Fruit fly (Drosophila melanogaster) whole organism, embryonic: ENCODE results near the gene CG31886.

Experiments used
- CG15479 ChIP-seq: fragments of 200-800 bp; sonication (Bioruptor generic); optimal IDR thresholded peaks from 3 replicates; lab custom pipeline; 2019; ENCODE audit warnings: missing biosample characterization, mild to moderate bottlenecking, missing genetic modification characterization, moderate library complexity
- CG2202 ChIP-seq: fragments of 200-800 bp; sonication (Bioruptor generic); optimal IDR thresholded peaks from 2 replicates; lab custom pipeline; 2018; ENCODE audit warnings: missing biosample characterization, mild to moderate bottlenecking, missing genetic modification characterization
- CG4820 ChIP-seq: fragments of 200-800 bp; sonication (Bioruptor generic); optimal IDR thresholded peaks from 3 replicates; lab custom pipeline; 2016; ENCODE audit warnings: missing biosample characterization, missing genetic modification characterization
- CG7786 ChIP-seq: fragments of 200-800 bp; sonication (Bioruptor generic); optimal IDR thresholded peaks from 2 replicates; lab custom pipeline; 2016; ENCODE audit warnings: missing biosample characterization, missing genetic modification characterization
- MESR4 ChIP-seq: fragments of 200-800 bp; sonication (Bioruptor generic); optimal IDR thresholded peaks from 2 replicates; lab custom pipeline; 2018; ENCODE audit warnings: missing biosample characterization, mild to moderate bottlenecking, missing genetic modification characterization, moderate library complexity
- NfI ChIP-seq: fragments of 200-800 bp; sonication (Bioruptor generic); optimal IDR thresholded peaks from 3 replicates; lab custom pipeline; 2018; ENCODE audit warnings: missing biosample characterization, mild to moderate bottlenecking, missing genetic modification characterization, moderate library complexity
- Tbp ChIP-seq: fragments of >200 bp; optimal IDR thresholded peaks from 2 replicates; lab custom pipeline; 2018; ENCODE audit warnings: missing biosample characterization, missing genetic modification characterization
- crc ChIP-seq: fragments of 200-800 bp; sonication (Bioruptor generic); optimal IDR thresholded peaks from 2 replicates; lab custom pipeline; 2016; ENCODE audit warnings: missing biosample characterization, missing genetic modification characterization
- dati ChIP-seq: fragments of 200-800 bp; sonication (Bioruptor generic); IDR thresholded peaks from 2 replicates; pipeline ENCODE4 v1.3.6; 2022; ENCODE audit warnings: missing biosample characterization, missing genetic modification characterization
- eyg ChIP-seq: fragments of 200-800 bp; sonication (Bioruptor generic); optimal IDR thresholded peaks from 3 replicates; lab custom pipeline; 2016; ENCODE audit warnings: missing biosample characterization, missing genetic modification characterization
- jumu ChIP-seq: fragments of 200-800 bp; sonication (Bioruptor generic); optimal IDR thresholded peaks from 3 replicates; lab custom pipeline; 2016; ENCODE audit warnings: missing biosample characterization, missing genetic modification characterization
- vnd ChIP-seq: fragments of 200-800 bp; sonication (Bioruptor generic); IDR thresholded peaks from 3 replicates; pipeline ENCODE4 v1.3.6; 2022; ENCODE audit warnings: missing biosample characterization, missing genetic modification characterization; ENCODE audit not compliant: partially characterized antibody

DNA sequence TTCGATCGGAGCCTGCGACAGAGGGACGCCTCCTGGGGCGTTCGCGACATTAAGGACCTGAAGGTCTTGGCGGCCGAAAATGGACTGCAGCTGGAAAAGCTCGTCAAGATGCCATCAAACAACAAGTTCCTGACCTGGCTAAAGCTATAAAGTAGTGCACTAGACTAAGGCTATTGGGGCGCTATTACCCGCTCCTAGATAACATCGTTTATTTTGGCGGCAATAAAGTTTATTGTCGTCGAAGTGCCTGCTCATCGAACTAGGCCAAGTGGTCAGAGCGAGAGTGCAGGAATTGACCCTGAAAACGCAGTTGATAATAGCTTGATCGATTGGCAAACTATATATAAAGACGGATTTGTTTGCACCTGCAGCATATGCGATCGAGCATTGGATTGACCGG is 39.4 kb upstream of the CG31886 start, which contains the start of gene Try29F:
- TF ChIP-seq crc (GFP tag; lab: Kevin White, UChicago) (no peak), CG7786 (GFP tag; lab: Kevin White, UChicago) (no peak), jumu (no peak), CG2202 (tag; lab: Kevin White, UChicago) (no peak), Tbp (GFP tag; lab: Kevin White, UChicago) (no peak), dati (GFP tag; lab: Robert Waterston, UW) (no peak), CG4820 (no peak), CG15479 (no peak), eyg (GFP tag; lab: Kevin White, UChicago) (no peak), NfI (GFP tag; lab: Kevin White, UChicago) (no peak), MESR4 (GFP tag; lab: Kevin White, UChicago) (no peak), vnd (GFP tag; lab: Robert Waterston, UW) (no peak)
